Worm (Caenorhabditis elegans) whole organism, mixed stage, embryonic: ENCODE measurements around the gene F45E10.2.

Experiments used
- M03D4.4 ChIP-seq: sonication (generic microtip); optimal IDR thresholded peaks from 2 replicates; lab custom pipeline; 2017; ENCODE audit warnings: mild to moderate bottlenecking, missing genetic modification characterization, missing compliant biosample characterization
- blmp-1 ChIP-seq: fragments of 150-350 bp; optimal IDR thresholded peaks from 2 replicates; lab custom pipeline; 2014; ENCODE audit warnings: missing biosample characterization, missing genetic modification characterization
- ceh-39 ChIP-seq: fragments of 150-350 bp; optimal IDR thresholded peaks from 2 replicates; lab custom pipeline; 2014; ENCODE audit warnings: missing biosample characterization, missing genetic modification characterization
- ceh-43 ChIP-seq: fragments of 200-800 bp; sonication (Bioruptor generic); optimal IDR thresholded peaks from 2 replicates; lab custom pipeline; 2018; ENCODE audit warnings: mild to moderate bottlenecking, missing genetic modification characterization, moderate library complexity, missing compliant biosample characterization
- ces-1 ChIP-seq: fragments of 150-350 bp; optimal IDR thresholded peaks from 2 replicates; lab custom pipeline; 2014; ENCODE audit warnings: missing biosample characterization, missing genetic modification reagents, missing genetic modification characterization
- cnd-1 ChIP-seq: fragments of 200-800 bp; sonication (Bioruptor generic); optimal IDR thresholded peaks from 2 replicates; lab custom pipeline; 2018; ENCODE audit warnings: mild to moderate bottlenecking, missing genetic modification characterization, missing compliant biosample characterization
- drap-1 ChIP-seq: fragments of 200-800 bp; sonication (Bioruptor generic); optimal IDR thresholded peaks from 3 replicates; lab custom pipeline; 2018; ENCODE audit warnings: mild to moderate bottlenecking, missing genetic modification characterization, missing compliant biosample characterization
- elt-1 ChIP-seq: sonication (generic microtip); optimal IDR thresholded peaks from 2 replicates; lab custom pipeline; 2017; ENCODE audit warnings: missing genetic modification characterization, mild to moderate bottlenecking, missing compliant biosample characterization, antibody characterized with exemption, moderate library complexity, borderline replicate concordance; ENCODE audit not compliant: insufficient read depth
- elt-3 ChIP-seq: fragments of 150-350 bp; optimal IDR thresholded peaks from 2 replicates; lab custom pipeline; 2014; ENCODE audit warnings: missing biosample characterization, missing genetic modification characterization
- flh-1 ChIP-seq: fragments of 200-800 bp; sonication (Bioruptor generic); optimal IDR thresholded peaks from 2 replicates; lab custom pipeline; 2018; ENCODE audit warnings: mild to moderate bottlenecking, missing genetic modification characterization, moderate library complexity, missing compliant biosample characterization
- ham-2 ChIP-seq: fragments of 200-800 bp; sonication (Bioruptor generic); optimal IDR thresholded peaks from 2 replicates; lab custom pipeline; 2018; ENCODE audit warnings: mild to moderate bottlenecking, missing genetic modification characterization, missing compliant biosample characterization
- hlh-1 ChIP-seq: fragments of 150-350 bp; optimal IDR thresholded peaks from 2 replicates; lab custom pipeline; 2014; ENCODE audit warnings: missing biosample characterization, missing genetic modification reagents, missing genetic modification characterization
- lin-13 ChIP-seq: fragments of 150-350 bp; optimal IDR thresholded peaks from 2 replicates; lab custom pipeline; 2014; ENCODE audit warnings: missing biosample characterization, missing genetic modification characterization
- lin-32 ChIP-seq: fragments of 200-800 bp; sonication (Bioruptor generic); optimal IDR thresholded peaks from 2 replicates; lab custom pipeline; 2018; ENCODE audit warnings: mild to moderate bottlenecking, missing genetic modification characterization, missing compliant biosample characterization
- lsy-2 ChIP-seq: fragments of 150-350 bp; optimal IDR thresholded peaks from 2 replicates; lab custom pipeline; 2014; ENCODE audit warnings: missing biosample characterization, missing genetic modification characterization
- mab-5 ChIP-seq: fragments of 150-350 bp; optimal IDR thresholded peaks from 2 replicates; lab custom pipeline; 2014; ENCODE audit warnings: missing biosample characterization, missing genetic modification characterization
- mep-1 ChIP-seq: fragments of 150-350 bp; optimal IDR thresholded peaks from 2 replicates; lab custom pipeline; 2017; ENCODE audit warnings: missing biosample characterization, missing genetic modification reagents, missing genetic modification characterization, inconsistent platforms
- mls-2 ChIP-seq: sonication (generic microtip); optimal IDR thresholded peaks from 2 replicates; lab custom pipeline; 2016; ENCODE audit warnings: mild to moderate bottlenecking, missing genetic modification characterization, moderate library complexity, missing compliant biosample characterization
- nhr-12 ChIP-seq: fragments of 150-350 bp; optimal IDR thresholded peaks from 2 replicates; lab custom pipeline; 2014; ENCODE audit warnings: missing biosample characterization, missing genetic modification characterization
- nhr-237 ChIP-seq: fragments of 150-350 bp; optimal IDR thresholded peaks from 2 replicates; lab custom pipeline; 2014; ENCODE audit warnings: missing biosample characterization, missing genetic modification characterization
- nhr-28 ChIP-seq: fragments of 150-350 bp; optimal IDR thresholded peaks from 2 replicates; lab custom pipeline; 2014; ENCODE audit warnings: missing biosample characterization, missing genetic modification characterization
- nhr-76 ChIP-seq: sonication (generic microtip); optimal IDR thresholded peaks from 2 replicates; lab custom pipeline; 2017; ENCODE audit warnings: missing biosample characterization, missing genetic modification characterization
- pha-4 ChIP-seq: fragments of 150-350 bp; optimal IDR thresholded peaks from 2 replicates; lab custom pipeline; 2018; ENCODE audit warnings: missing biosample characterization, missing genetic modification reagents, missing genetic modification characterization
- sem-2 ChIP-seq: fragments of 200-800 bp; sonication (Bioruptor generic); optimal IDR thresholded peaks from 2 replicates; lab custom pipeline; 2018; ENCODE audit warnings: mild to moderate bottlenecking, missing genetic modification characterization, missing compliant biosample characterization
- snpc-4 ChIP-seq: fragments of 150-350 bp; optimal IDR thresholded peaks from 2 replicates; lab custom pipeline; 2014; ENCODE audit warnings: missing biosample characterization, missing genetic modification characterization
- tbx-8 ChIP-seq: fragments of 200-800 bp; sonication (Bioruptor generic); optimal IDR thresholded peaks from 2 replicates; lab custom pipeline; 2018; ENCODE audit warnings: mild to moderate bottlenecking, missing genetic modification characterization, moderate library complexity, missing compliant biosample characterization
- unc-120 ChIP-seq: sonication (generic microtip); optimal IDR thresholded peaks from 2 replicates; lab custom pipeline; 2017; ENCODE audit warnings: missing genetic modification characterization, missing compliant biosample characterization; ENCODE audit not compliant: poor library complexity, severe bottlenecking
- ztf-11 ChIP-seq: fragments of 150-350 bp; optimal IDR thresholded peaks from 2 replicates; lab custom pipeline; 2014; ENCODE audit warnings: missing biosample characterization, missing genetic modification characterization

Gene F45E10.2

DNA sequence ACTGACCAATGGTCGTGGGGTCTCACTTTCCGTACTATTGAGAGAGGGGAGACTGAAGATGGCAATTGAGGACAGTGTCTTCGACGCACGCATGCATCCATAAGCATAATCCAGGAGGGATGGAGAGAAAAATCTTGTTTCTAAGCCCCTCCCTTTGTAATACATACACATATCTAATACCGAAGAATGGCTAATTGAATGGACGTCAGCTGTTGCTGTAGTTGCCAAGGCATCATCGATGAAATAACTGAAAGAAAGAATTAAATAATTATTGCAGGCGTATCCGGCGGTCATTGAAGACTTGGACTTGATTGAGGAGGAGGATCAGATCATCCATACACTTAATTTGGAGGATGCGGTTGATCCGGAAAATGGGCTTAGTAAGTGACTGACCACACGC is 29.6 kb downstream of the F45E10.2 start, which contains the start of gene F33A8.7:
TSS of gene F33A8.7 (minus strand) at position 101 of the 400 bp plus-strand sequence.
- TF ChIP-seq ceh-39 (tag; lab: Kevin White, UChicago) (no peak), ham-2 (GFP tag; lab: Kevin White, UChicago) (peak; percentile 20)

ce11 chrII:11022023-11022422 is 33.1 kb downstream of the F45E10.2 start, which contains the start of gene let-858:
TSS of gene let-858 (plus strand) at chrII:11022370.
- TF ChIP-seq lsy-2 (tag; lab: Kevin White, UChicago) = peak; percentile 67
- TF ChIP-seq lin-32 = no peak
- peak; percentile 47 for TF ChIP-seq pha-4 (tag; lab: Kevin White, UChicago)
- TF ChIP-seq nhr-237 = peak; percentile 29
- TF ChIP-seq hlh-1 = peak; percentile 18
- TF ChIP-seq mep-1 (tag; lab: Kevin White, UChicago) = peak; percentile 61
- no peak for TF ChIP-seq M03D4.4 (tag; lab: Kevin White, UChicago)
- TF ChIP-seq ces-1 (GFP tag; lab: Kevin White, UChicago) = peak; percentile 51
- TF ChIP-seq, all 35 proteins: peak for 6

DNA sequence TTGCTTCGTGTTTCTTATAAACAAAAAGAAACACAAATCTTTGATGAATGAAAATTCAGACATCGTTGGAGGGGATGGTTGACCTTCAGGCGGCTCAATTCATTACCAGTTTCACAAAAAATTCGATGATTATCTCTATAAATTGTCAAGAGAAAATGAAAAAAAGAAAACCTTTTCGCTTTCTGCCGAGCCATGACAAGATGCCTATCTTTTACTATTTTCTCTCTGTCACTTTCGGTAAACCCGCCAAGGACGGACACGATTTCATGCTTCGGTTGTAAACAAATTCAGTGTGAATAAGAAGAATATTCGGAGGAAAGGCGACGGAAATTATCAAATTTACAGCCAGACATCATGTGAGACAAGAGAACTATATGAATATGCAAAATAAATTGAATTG is 34.4 kb downstream of the F45E10.2 start:
- TF ChIP-seq lin-13 = no peak
- no peak for TF ChIP-seq ceh-43 (GFP tag; lab: Kevin White, UChicago)
- TF ChIP-seq ces-1 (GFP tag; lab: Kevin White, UChicago) = no peak
- no peak for TF ChIP-seq blmp-1
- TF ChIP-seq flh-1 (GFP tag; lab: Kevin White, UChicago) = no peak
- no peak for TF ChIP-seq mep-1 (tag; lab: Kevin White, UChicago)

ce11 chrII:11016884-11017283 is 38.2 kb downstream of the F45E10.2 start:
- TF ChIP-seq M03D4.4 (tag; lab: Kevin White, UChicago) (no peak), ces-1 (GFP tag; lab: Kevin White, UChicago) (no peak), cnd-1 (tag; lab: Kevin White, UChicago) (no peak), blmp-1 (no peak)

DNA sequence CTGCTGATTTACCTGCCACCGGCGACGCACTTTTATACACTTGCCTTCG is 38.5 kb downstream of the F45E10.2 start, which contains the start of gene ram-2:
TSS of gene ram-2 (minus strand) at position 47 of the 49 bp plus-strand sequence.
- no peak for TF ChIP-seq pha-4 (tag; lab: Kevin White, UChicago)
- TF ChIP-seq unc-120 (tag; lab: Kevin White, UChicago) = no peak
- no peak for TF ChIP-seq tbx-8
- TF ChIP-seq elt-3 (tag; lab: Kevin White, UChicago) = no peak
- no peak for TF ChIP-seq ces-1 (GFP tag; lab: Kevin White, UChicago)
- TF ChIP-seq elt-1 (tag; lab: Kevin White, UChicago) = no peak
- TF ChIP-seq mls-2 (tag; lab: Kevin White, UChicago) = no peak
- no peak for TF ChIP-seq nhr-76 (tag; lab: Kevin White, UChicago)
- TF ChIP-seq mab-5 (tag; lab: Kevin White, UChicago) = no peak
- no peak for TF ChIP-seq sem-2 (GFP tag; lab: Kevin White, UChicago)
- TF ChIP-seq lin-32 = no peak
- TF ChIP-seq snpc-4 (tag; lab: Kevin White, UChicago) = no peak
- TF ChIP-seq nhr-28 (tag; lab: Kevin White, UChicago) = no peak
- TF ChIP-seq nhr-12 (tag; lab: Kevin White, UChicago) = no peak
- no peak for TF ChIP-seq ztf-11 (tag; lab: Kevin White, UChicago)
- TF ChIP-seq drap-1 (GFP tag; lab: Kevin White, UChicago) = no peak
- no peak for TF ChIP-seq lsy-2 (tag; lab: Kevin White, UChicago)
- no peak for TF ChIP-seq ceh-39 (tag; lab: Kevin White, UChicago)

ce11 chrII:11016435-11016834 is 38.7 kb downstream of the F45E10.2 start:
- TF ChIP-seq elt-1 (tag; lab: Kevin White, UChicago) (no peak), hlh-1 (no peak), sem-2 (GFP tag; lab: Kevin White, UChicago) (no peak), lin-32 (no peak), mls-2 (tag; lab: Kevin White, UChicago) (no peak), lin-13 (no peak), pha-4 (tag; lab: Kevin White, UChicago) (no peak), ces-1 (GFP tag; lab: Kevin White, UChicago) (no peak), tbx-8 (no peak), lsy-2 (tag; lab: Kevin White, UChicago) (no peak), drap-1 (GFP tag; lab: Kevin White, UChicago) (no peak), ceh-39 (tag; lab: Kevin White, UChicago) (no peak), mep-1 (tag; lab: Kevin White, UChicago) (no peak)
